Fruit fly (Drosophila melanogaster): ENCODE results near the gene CG16782.

The CG16782 gene

dm6 chrX:3431641-3432040 is 28.4 kb downstream of the CG16782 start (continued):
- peak; percentile 18 for TF ChIP-seq CG12104 (GFP tag; optimal IDR thresholded peaks at IDR 0.05)
- peak; percentile 31 for TF ChIP-seq Six4 (GFP tag; optimal IDR thresholded peaks at IDR 0.05)
- TF ChIP-seq sima (GFP tag; optimal IDR thresholded peaks at IDR 0.05): no peak
- TF ChIP-seq unc-4 (GFP tag; IDR thresholded peaks at IDR 0.05; ENCODE audit: partially characterized antibody): no peak
- TF ChIP-seq CG17361 (GFP tag; IDR thresholded peaks at IDR 0.05): peak; percentile 84
- no peak for TF ChIP-seq CG9609 (GFP tag; optimal IDR thresholded peaks at IDR 0.05)
- peak; percentile 66; the same call in 1 of the 2 replicates for TF ChIP-seq ara (GFP tag; IDR thresholded peaks at IDR 0.05)
- TF ChIP-seq CG15514 (GFP tag; optimal IDR thresholded peaks at IDR 0.05): peak; percentile 4
- TF ChIP-seq crp (GFP tag; optimal IDR thresholded peaks at IDR 0.05): no peak
- TF ChIP-seq maf-S (GFP tag; optimal IDR thresholded peaks at IDR 0.05): peak; percentile 2
- TF ChIP-seq CG3065 (GFP tag; optimal IDR thresholded peaks at IDR 0.05): peak; percentile 32
- TF ChIP-seq bowl (GFP tag; IDR thresholded peaks at IDR 0.05): peak; percentile 21; the same call in 1 of the 2 replicates
- TF ChIP-seq Stat92E (GFP tag; optimal IDR thresholded peaks at IDR 0.05): no peak
- no peak for TF ChIP-seq CG2199 (GFP tag; IDR thresholded peaks at IDR 0.05)
- TF ChIP-seq bigmax (GFP tag; optimal IDR thresholded peaks at IDR 0.05): no peak
- TF ChIP-seq CG10565 (GFP tag; optimal IDR thresholded peaks at IDR 0.05): no peak
- no peak for TF ChIP-seq gfzf (GFP tag; optimal IDR thresholded peaks at IDR 0.05)
- TF ChIP-seq ase (GFP tag; IDR thresholded peaks at IDR 0.05): peak; percentile 87
- TF ChIP-seq CG4707 (GFP tag; optimal IDR thresholded peaks at IDR 0.05): no peak
- TF ChIP-seq kni (GFP tag; optimal IDR thresholded peaks at IDR 0.05): no peak
- TF ChIP-seq CG8359 (GFP tag; optimal IDR thresholded peaks at IDR 0.05; ENCODE audit: borderline replicate concordance): no peak
- TF ChIP-seq CG9876 (GFP tag; optimal IDR thresholded peaks at IDR 0.05): no peak
- TF ChIP-seq h (optimal IDR thresholded peaks at IDR 0.05): no peak
- TF ChIP-seq cwo (GFP tag; optimal IDR thresholded peaks at IDR 0.05): peak; percentile 50
- TF ChIP-seq CG2202 (tag; optimal IDR thresholded peaks at IDR 0.05): no peak
- TF ChIP-seq gt (GFP tag; IDR thresholded peaks at IDR 0.05): no peak
- peak; percentile 57 for TF ChIP-seq D19A (tag; optimal IDR thresholded peaks at IDR 0.05)
- no peak for TF ChIP-seq Tbp (GFP tag; optimal IDR thresholded peaks at IDR 0.05)
- no peak for TF ChIP-seq CG6854 (GFP tag; optimal IDR thresholded peaks at IDR 0.05)
- no peak for TF ChIP-seq inv (GFP tag; IDR thresholded peaks at IDR 0.05; ENCODE audit: partially characterized antibody)
- no peak for TF ChIP-seq fru (optimal IDR thresholded peaks at IDR 0.05)
- TF ChIP-seq zen2 (GFP tag; IDR thresholded peaks at IDR 0.05; ENCODE audit: partially characterized antibody): no peak
- TF ChIP-seq Dad (GFP tag; optimal IDR thresholded peaks at IDR 0.05): no peak
- peak; percentile 31; the same call in 1 of the 2 replicates for TF ChIP-seq sisA (GFP tag; IDR thresholded peaks at IDR 0.05)
- peak; percentile 52 for TF ChIP-seq org-1 (GFP tag; optimal IDR thresholded peaks at IDR 0.05)
- peak; percentile 55 for TF ChIP-seq sd (tag; optimal IDR thresholded peaks at IDR 0.05)
- TF ChIP-seq Fer3 (tag; optimal IDR thresholded peaks at IDR 0.05): peak; percentile 51
- TF ChIP-seq Usf (GFP tag; optimal IDR thresholded peaks at IDR 0.05): no peak
- no peak for TF ChIP-seq knrl (GFP tag; IDR thresholded peaks at IDR 0.05; ENCODE audit: partially characterized antibody)
- TF ChIP-seq pum (GFP tag; optimal IDR thresholded peaks at IDR 0.05): no peak
- no peak for TF ChIP-seq CG13894 (tag; optimal IDR thresholded peaks at IDR 0.05)
- TF ChIP-seq Dip2 (GFP tag; IDR thresholded peaks at IDR 0.05): no peak; the same call in 1 of the 2 replicates
- TF ChIP-seq CG7357 (GFP tag; IDR thresholded peaks at IDR 0.05): peak; percentile 60; the same call in 2 of the 3 replicates
- no peak for TF ChIP-seq CG4328 (GFP tag; optimal IDR thresholded peaks at IDR 0.05)
- peak; percentile 48 for TF ChIP-seq CG1233 (GFP tag; optimal IDR thresholded peaks at IDR 0.05)
- TF ChIP-seq sens (GFP tag): peak; percentile 45
- no peak for TF ChIP-seq Ets97D (GFP tag; optimal IDR thresholded peaks at IDR 0.05)
- no peak for TF ChIP-seq p53 (GFP tag; optimal IDR thresholded peaks at IDR 0.05)
- TF ChIP-seq CG5953 (GFP tag; IDR thresholded peaks at IDR 0.05): peak; percentile 46; the same call in 1 of the 2 replicates
- peak; percentile 41 for TF ChIP-seq odd (GFP tag; optimal IDR thresholded peaks at IDR 0.05)
- TF ChIP-seq shn (GFP tag; optimal IDR thresholded peaks at IDR 0.05): no peak
- TF ChIP-seq Bteb2 (GFP tag; optimal IDR thresholded peaks at IDR 0.05): peak; percentile 61
